Fruit fly (Drosophila melanogaster) whole organism, wandering third instar larva: ENCODE results near the gene Nprl2.

Experiments used
- Abd-B ChIP-seq: fragments of >200 bp; optimal IDR thresholded peaks from 2 replicates; lab custom pipeline; 2017; ENCODE audit warnings: missing biosample characterization, missing genetic modification characterization
- CG32264 ChIP-seq: fragments of 200-800 bp; sonication (Bioruptor generic); optimal IDR thresholded peaks from 2 replicates; lab custom pipeline; 2016; ENCODE audit warnings: missing biosample characterization, missing genetic modification characterization
- CG9705 ChIP-seq: fragments of 200-800 bp; sonication (Bioruptor generic); optimal IDR thresholded peaks from 2 replicates; lab custom pipeline; 2018; ENCODE audit warnings: missing biosample characterization, mild to moderate bottlenecking, missing genetic modification characterization
- CrebA ChIP-seq: fragments of 200-800 bp; sonication (Bioruptor generic); optimal IDR thresholded peaks from 2 replicates; lab custom pipeline; 2016; ENCODE audit warnings: missing biosample characterization, mild to moderate bottlenecking, missing genetic modification characterization, borderline replicate concordance
- Dfd ChIP-seq: fragments of >200 bp; optimal IDR thresholded peaks from 2 replicates; lab custom pipeline; 2017; ENCODE audit warnings: missing biosample characterization, missing genetic modification characterization
- Dif ChIP-seq: fragments of 200-275, 200-300 bp; sonication (Bioruptor generic); optimal IDR thresholded peaks from 2 replicates; lab custom pipeline; 2018; ENCODE audit warnings: missing biosample characterization, missing genetic modification characterization; ENCODE audit not compliant: partially characterized antibody
- GATAd ChIP-seq: sonication (Bioruptor generic); optimal IDR thresholded peaks from 2 replicates; lab custom pipeline; 2016; ENCODE audit warnings: missing biosample characterization, missing genetic modification characterization
- HLH106 ChIP-seq: fragments of 200-800 bp; optimal IDR thresholded peaks from 3 replicates; lab custom pipeline; 2019; ENCODE audit warnings: missing biosample characterization, mild to moderate bottlenecking, missing genetic modification characterization, moderate library complexity
- Hnf4 ChIP-seq: fragments of 200-800 bp; sonication (Bioruptor generic); optimal IDR thresholded peaks from 2 replicates; lab custom pipeline; 2016; ENCODE audit warnings: missing biosample characterization, mild to moderate bottlenecking, missing genetic modification characterization
- Hr83 ChIP-seq: fragments of 200-300 bp; sonication (Bioruptor generic); optimal IDR thresholded peaks from 2 replicates; lab custom pipeline; 2016; ENCODE audit warnings: missing biosample characterization, mild to moderate bottlenecking, missing genetic modification characterization, moderate library complexity; ENCODE audit not compliant: poor library complexity, severe bottlenecking
- Mio ChIP-seq: sonication (Bioruptor generic); optimal IDR thresholded peaks from 2 replicates; lab custom pipeline; 2016; ENCODE audit warnings: missing biosample characterization, missing genetic modification characterization
- Myc ChIP-seq: fragments of >200 bp; optimal IDR thresholded peaks from 2 replicates; lab custom pipeline; 2017
- N ChIP-seq: fragments of >200 bp; optimal IDR thresholded peaks from 2 replicates; lab custom pipeline; 2018; ENCODE audit warnings: missing biosample characterization, missing external identifiers, missing genetic modification characterization
- OdsH ChIP-seq: fragments of 200-800 bp; sonication (Bioruptor generic); optimal IDR thresholded peaks from 2 replicates; lab custom pipeline; 2016; ENCODE audit warnings: missing biosample characterization, mild to moderate bottlenecking, missing genetic modification characterization
- Rel ChIP-seq, 2 experiments: fragments of 200-800 bp; sonication (Bioruptor generic) in 1 of 2; optimal IDR thresholded peaks; 2 replicates in 1 of 2; 3 replicates in 1 of 2; lab custom pipeline; 2016 to 2019; ENCODE audit warnings: mild to moderate bottlenecking in 2 of 2, missing biosample characterization in 2 of 2, missing genetic modification characterization in 2 of 2, moderate library complexity in 1 of 2
- Sp1 ChIP-seq: fragments of 200-800 bp; sonication (Bioruptor generic); optimal IDR thresholded peaks from 3 replicates; lab custom pipeline; 2019; ENCODE audit warnings: missing biosample characterization, mild to moderate bottlenecking, missing genetic modification characterization, moderate library complexity
- Vsx2 ChIP-seq: fragments of 200-300, 225-300 bp; sonication (Bioruptor generic); optimal IDR thresholded peaks from 2 replicates; lab custom pipeline; 2018; ENCODE audit warnings: missing biosample characterization, missing genetic modification characterization; ENCODE audit not compliant: partially characterized antibody
- br ChIP-seq: fragments of 200-800 bp; sonication (Bioruptor generic); optimal IDR thresholded peaks from 2 replicates; lab custom pipeline; 2016; ENCODE audit warnings: missing biosample characterization, missing genetic modification characterization
- brk ChIP-seq: fragments of 200-800 bp; sonication (Bioruptor generic); optimal IDR thresholded peaks from 2 replicates; lab custom pipeline; 2016; ENCODE audit warnings: missing biosample characterization, mild to moderate bottlenecking, missing genetic modification characterization
- dl ChIP-seq, 2 experiments: fragments of 175-275, 200-275 bp in 1 of 2; fragments of 200-275 bp in 1 of 2; sonication (Bioruptor generic); optimal IDR thresholded peaks; lab custom pipeline; 2018; ENCODE audit warnings: mild to moderate bottlenecking in 2 of 2, missing biosample characterization in 2 of 2, missing genetic modification characterization in 2 of 2, moderate library complexity in 2 of 2; ENCODE audit not compliant: partially characterized antibody in 2 of 2, insufficient read depth in 1 of 2
- dmrt93B ChIP-seq: fragments of 200-800 bp; sonication (Bioruptor generic); optimal IDR thresholded peaks from 2 replicates; lab custom pipeline; 2018; ENCODE audit warnings: missing biosample characterization, mild to moderate bottlenecking, missing genetic modification characterization
- dsf ChIP-seq: sonication (Bioruptor generic); optimal IDR thresholded peaks from 2 replicates; lab custom pipeline; 2016; ENCODE audit warnings: missing biosample characterization, missing genetic modification characterization, borderline replicate concordance
- ey ChIP-seq: fragments of 200-800 bp; sonication (Bioruptor generic); optimal IDR thresholded peaks from 2 replicates; lab custom pipeline; 2016; ENCODE audit warnings: missing biosample characterization, missing genetic modification characterization
- foxo ChIP-seq, 2 experiments: fragments of 200-800 bp; sonication (Bioruptor generic); optimal IDR thresholded peaks; 2 replicates in 1 of 2; 3 replicates in 1 of 2; lab custom pipeline; 2016 to 2017; ENCODE audit warnings: missing biosample characterization in 2 of 2, missing genetic modification characterization in 2 of 2
- fru ChIP-seq: fragments of 200-800 bp; sonication (Bioruptor generic); optimal IDR thresholded peaks from 3 replicates; lab custom pipeline; 2016; ENCODE audit warnings: missing biosample characterization, mild to moderate bottlenecking, missing genetic modification characterization
- h ChIP-seq: fragments of 200-800 bp; sonication (Bioruptor generic); optimal IDR thresholded peaks from 3 replicates; lab custom pipeline; 2016; ENCODE audit warnings: missing biosample characterization, mild to moderate bottlenecking, missing genetic modification characterization
- jim ChIP-seq: fragments of 175-275, 200-325 bp; sonication (Bioruptor generic); optimal IDR thresholded peaks from 2 replicates; lab custom pipeline; 2016; ENCODE audit warnings: missing biosample characterization, mild to moderate bottlenecking, missing genetic modification characterization
- psq ChIP-seq: fragments of 200-800 bp; sonication (Bioruptor generic); optimal IDR thresholded peaks from 3 replicates; lab custom pipeline; 2017; ENCODE audit warnings: missing biosample characterization, mild to moderate bottlenecking, missing genetic modification characterization, moderate library complexity
- rgr ChIP-seq: fragments of 200-800 bp; sonication (Bioruptor generic); optimal IDR thresholded peaks from 3 replicates; lab custom pipeline; 2016; ENCODE audit warnings: missing biosample characterization, mild to moderate bottlenecking, missing genetic modification characterization
- sv ChIP-seq: fragments of 200-800 bp; sonication (Bioruptor generic); optimal IDR thresholded peaks from 3 replicates; lab custom pipeline; 2016; ENCODE audit warnings: missing biosample characterization, missing genetic modification characterization
- usp ChIP-seq: fragments of >200 bp; optimal IDR thresholded peaks from 2 replicates; lab custom pipeline; 2017; ENCODE audit warnings: missing biosample characterization, missing genetic modification characterization
- woc ChIP-seq: sonication (Bioruptor generic); optimal IDR thresholded peaks from 2 replicates; lab custom pipeline; 2016; ENCODE audit warnings: missing biosample characterization, mild to moderate bottlenecking, missing genetic modification characterization

Gene Nprl2

DNA sequence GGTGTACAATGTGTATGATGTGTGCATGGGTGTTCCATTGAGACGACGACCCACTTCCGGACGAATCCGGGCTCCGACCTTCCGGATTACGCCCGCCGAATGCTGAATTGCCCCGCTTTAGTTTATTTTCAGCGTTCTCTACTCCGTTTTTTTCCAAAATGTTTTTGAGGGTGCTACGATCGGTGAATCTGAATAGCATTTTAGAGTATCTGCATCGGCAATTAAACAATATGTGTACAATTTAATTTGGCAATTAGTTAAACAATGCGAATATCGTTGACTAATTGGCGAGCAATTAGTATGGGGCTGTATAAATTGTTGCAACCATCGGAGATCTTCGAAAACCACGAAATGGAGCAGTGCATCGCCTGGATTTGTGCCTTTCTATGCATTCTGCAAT is 5.3 kb upstream of the Nprl2 start, which contains the start of gene CG13002:
TSS of gene CG13002 (plus strand) at position 301 of the 400 bp plus-strand sequence.
- TF ChIP-seq CG32264 (no peak), dmrt93B (no peak), foxo (GFP tag; optimal IDR thresholded peaks at IDR 0.05; lab: Kevin White, UChicago) (no peak), OdsH (GFP tag; lab: Kevin White, UChicago) (no peak), Dif (GFP tag; lab: Kevin White, UChicago) (no peak), HLH106 (tag; lab: Kevin White, UChicago) (no peak), Mio (no peak), sv (GFP tag; lab: Kevin White, UChicago) (no peak), Hr83 (GFP tag; lab: Kevin White, UChicago) (no peak), dl (GFP tag; optimal IDR thresholded peaks at IDR 0.05; lab: Kevin White, UChicago; ENCODE audit: insufficient read depth in 1 of 2, partially characterized antibody in 2 of 2) (no peak), Abd-B (GFP tag; lab: Kevin White, UChicago) (no peak), fru (GFP tag; lab: Kevin White, UChicago) (no peak)

DNA sequence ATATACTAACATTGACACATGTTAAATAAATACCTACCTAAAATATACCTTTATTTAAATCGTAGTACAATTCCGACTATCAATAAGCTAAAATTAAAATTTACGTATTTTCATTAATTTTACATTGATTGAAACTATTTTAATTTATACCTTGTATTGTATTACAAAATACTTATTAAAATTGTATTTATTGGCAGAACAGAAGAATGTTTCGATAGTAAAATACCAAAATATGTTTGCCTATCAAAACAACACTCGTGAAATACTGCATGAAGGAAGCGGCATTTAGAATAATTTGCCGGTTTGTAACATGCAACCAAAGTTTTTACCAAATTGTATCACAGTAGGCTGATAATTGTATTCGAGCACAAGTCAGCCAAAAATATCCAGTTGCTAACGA is 2.4 kb upstream of the Nprl2 start, which contains the start of the genes DENR and CG4880:
TSS of gene DENR (minus strand) at position 10 of the 400 bp plus-strand sequence.
TSS of gene CG4880 (plus strand) at position 268 of the 400 bp plus-strand sequence.
- TF ChIP-seq h (GFP tag; lab: Kevin White, UChicago), result no peak
- no peak for TF ChIP-seq Abd-B (GFP tag; lab: Kevin White, UChicago)
- no peak for TF ChIP-seq N (GFP tag; lab: Kevin White, UChicago)
- no peak for TF ChIP-seq foxo (GFP tag; optimal IDR thresholded peaks at IDR 0.05; lab: Kevin White, UChicago)
- no peak for TF ChIP-seq jim
- no peak for TF ChIP-seq CG9705 (GFP tag; lab: Kevin White, UChicago)
- no peak for TF ChIP-seq HLH106 (tag; lab: Kevin White, UChicago)
- no peak for TF ChIP-seq CrebA (GFP tag; lab: Kevin White, UChicago)
- no peak for TF ChIP-seq Hr83 (GFP tag; lab: Kevin White, UChicago)
- TF ChIP-seq dsf (GFP tag; lab: Kevin White, UChicago), result no peak
- TF ChIP-seq ey (GFP tag; lab: Kevin White, UChicago), result no peak
- no peak for TF ChIP-seq GATAd (GFP tag; lab: Kevin White, UChicago)
- TF ChIP-seq Hnf4 (GFP tag; lab: Kevin White, UChicago), result no peak
- no peak for TF ChIP-seq CG32264

DNA sequence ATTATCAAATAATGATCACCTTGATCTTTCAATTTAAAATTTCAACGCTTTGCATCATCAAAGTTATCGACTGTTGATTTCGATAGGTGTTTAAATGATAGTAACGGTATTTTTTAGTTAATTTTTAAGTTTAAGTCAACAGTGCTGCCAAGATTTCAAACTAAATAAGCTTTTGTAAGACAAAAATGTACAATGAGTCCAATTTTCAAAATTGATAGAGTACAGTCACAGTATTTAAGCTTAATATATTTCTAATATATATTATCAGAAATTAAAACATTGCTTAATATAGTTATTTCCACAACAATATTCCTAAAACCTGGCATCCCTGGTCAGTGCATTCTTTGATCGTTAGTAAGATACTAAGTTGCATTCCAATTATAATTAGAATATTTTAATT is 3.1 kb downstream of the Nprl2 start, which contains the start of gene CG4872:
TSS of gene CG4872 (plus strand) at position 333 of the 400 bp plus-strand sequence.
- TF ChIP-seq ey (GFP tag; lab: Kevin White, UChicago), result no peak
- TF ChIP-seq Myc, result peak; percentile 23
- TF ChIP-seq HLH106 (tag; lab: Kevin White, UChicago), result peak; percentile 42
- TF ChIP-seq br (GFP tag; lab: Kevin White, UChicago), result no peak
- TF ChIP-seq OdsH (GFP tag; lab: Kevin White, UChicago), result peak; percentile 19
- no peak for TF ChIP-seq rgr (GFP tag; lab: Kevin White, UChicago)
- no peak for TF ChIP-seq dmrt93B
- no peak for TF ChIP-seq CG9705 (GFP tag; lab: Kevin White, UChicago)
- TF ChIP-seq, all 38 proteins: peak for 3

DNA sequence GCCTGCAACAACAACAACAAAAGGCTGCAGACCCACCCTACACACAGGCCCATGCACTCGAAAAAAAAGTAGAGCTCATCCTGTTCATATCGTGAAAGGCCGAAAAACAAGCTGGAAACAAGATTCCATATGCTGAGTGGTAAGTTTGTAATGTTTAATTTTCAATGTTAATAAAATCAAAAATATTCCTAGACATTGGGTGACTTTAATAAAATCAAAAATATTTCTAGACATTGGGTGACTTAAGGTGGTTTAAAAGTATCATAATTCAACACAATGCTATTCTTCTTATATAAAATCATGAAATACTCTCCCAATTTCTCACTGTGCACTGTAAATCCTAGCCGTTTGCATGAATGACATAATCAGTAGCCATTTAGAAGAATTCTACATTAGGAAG is 4.2 kb downstream of the Nprl2 start:
- no peak for TF ChIP-seq N (GFP tag; lab: Kevin White, UChicago)
- TF ChIP-seq rgr (GFP tag; lab: Kevin White, UChicago), result no peak
- no peak for TF ChIP-seq CG32264
- TF ChIP-seq jim, result no peak
- no peak for TF ChIP-seq GATAd (GFP tag; lab: Kevin White, UChicago)
- TF ChIP-seq Dfd (GFP tag; lab: Kevin White, UChicago), result no peak
- no peak for TF ChIP-seq Vsx2

DNA sequence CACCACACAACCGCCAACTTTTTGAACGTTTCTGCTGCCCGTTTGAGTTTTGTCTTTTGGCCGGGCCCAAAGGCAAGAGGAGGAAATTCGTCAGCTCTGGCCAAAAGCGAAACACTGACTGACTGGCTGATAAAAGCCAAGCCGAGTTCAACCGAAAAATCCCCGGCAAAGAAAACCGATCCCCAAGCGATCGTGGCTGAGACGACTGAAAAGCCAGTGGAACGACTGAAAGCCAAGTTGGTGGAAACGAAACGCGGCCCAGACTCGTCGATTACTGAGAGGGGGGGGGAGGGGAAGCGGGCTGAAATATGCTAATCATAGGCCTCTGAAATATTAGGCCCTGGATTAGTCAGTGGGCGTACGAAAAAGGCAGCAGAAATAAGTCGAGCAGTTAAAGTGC is 7.7 kb downstream of the Nprl2 start, which contains the start of gene CG13003:
TSS of gene CG13003 (minus strand) at position 120 of the 400 bp plus-strand sequence.
- TF ChIP-seq HLH106 (tag; lab: Kevin White, UChicago), result no peak
- TF ChIP-seq Rel (GFP tag; optimal IDR thresholded peaks at IDR 0.05; lab: Kevin White, UChicago), result no peak
- TF ChIP-seq Rel (tag; optimal IDR thresholded peaks at IDR 0.05; lab: Kevin White, UChicago), result peak; percentile 87

DNA sequence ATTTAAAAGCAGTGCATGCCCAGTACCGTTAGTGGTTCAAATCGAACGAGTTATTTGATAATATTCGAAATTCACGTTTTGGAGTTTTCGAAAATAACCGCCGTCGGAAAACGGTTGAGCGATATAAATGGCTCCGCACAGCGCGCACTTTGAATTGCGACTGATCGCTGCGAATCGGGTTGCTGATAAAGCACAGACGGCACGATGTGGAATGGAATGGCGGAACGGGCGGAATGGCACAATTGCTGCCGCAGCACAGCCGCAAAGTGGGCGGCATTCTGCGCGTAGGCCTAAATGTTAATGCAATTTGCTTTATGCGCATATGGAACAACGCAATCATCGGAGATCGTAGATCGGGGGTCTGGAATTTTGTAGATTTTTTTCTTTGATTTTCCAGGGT is 9.5 kb downstream of the Nprl2 start:
- TF ChIP-seq psq (GFP tag; lab: Kevin White, UChicago) (no peak), brk (no peak), Sp1 (GFP tag; lab: Kevin White, UChicago) (no peak), usp (no peak), jim (no peak), CG32264 (no peak), Dfd (GFP tag; lab: Kevin White, UChicago) (no peak), woc (GFP tag; lab: Kevin White, UChicago) (no peak), Hnf4 (GFP tag; lab: Kevin White, UChicago) (no peak)
